Fruit fly (Drosophila melanogaster): Measurements from ENCODE around the gene CG32461.

dm6 chr3L:22944493-22944892 lies 10.6 kb downstream of the CG32461 start:
- TF ChIP-seq insv (optimal IDR thresholded peaks at IDR 0.05): no peak
- TF ChIP-seq ttk (optimal IDR thresholded peaks at IDR 0.05): no peak
- TF ChIP-seq psq (optimal IDR thresholded peaks at IDR 0.05): no peak
